Fruit fly (Drosophila melanogaster): ENCODE measurements around the gene CG32069.

CG32069 gene

DNA sequence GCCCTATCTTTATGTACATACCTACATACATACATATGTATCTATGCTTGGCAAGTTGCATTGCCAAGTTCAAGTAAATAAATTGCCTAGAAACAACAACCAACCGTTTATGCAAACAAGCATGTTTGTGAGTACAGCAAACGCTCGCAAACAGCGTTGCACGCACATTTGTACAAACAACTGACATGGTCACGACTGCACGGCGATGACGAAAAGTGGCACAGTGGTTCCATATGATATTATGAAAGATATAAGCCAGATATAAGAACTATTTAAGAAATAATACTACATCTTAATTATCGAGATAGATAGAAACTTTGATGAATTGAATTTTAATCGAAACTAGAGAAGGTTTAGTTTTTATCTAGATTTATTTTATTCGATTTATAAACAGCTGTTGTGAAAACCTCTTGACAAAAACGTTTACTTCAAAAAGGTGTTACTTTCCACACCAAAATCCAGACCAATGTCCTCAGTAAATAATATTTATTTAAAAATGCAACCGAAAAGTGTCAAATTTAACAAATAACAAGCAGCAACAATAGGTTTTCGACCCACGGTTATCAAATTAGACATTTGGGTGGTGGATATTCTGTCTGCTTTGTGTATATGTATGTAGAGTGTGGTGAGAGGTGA, 27.5 kb upstream of the CG32069 start (continued):
- peak; percentile 67 for TF ChIP-seq CG6654 (GFP tag; optimal IDR thresholded peaks at IDR 0.05)
- peak; percentile 67 for TF ChIP-seq shn (GFP tag; optimal IDR thresholded peaks at IDR 0.05)
- 0 out of 2 replicates have a peak, but pooled peaks have one; percentile 8 for TF ChIP-seq toy (GFP tag; IDR thresholded peaks at IDR 0.05)
- peak; percentile 72 for TF ChIP-seq CG8944 (GFP tag; optimal IDR thresholded peaks at IDR 0.05)
- TF ChIP-seq CG31224 (GFP tag; IDR thresholded peaks at IDR 0.05), result 0 out of 2 replicates have a peak, but pooled peaks have one; percentile 32
- TF ChIP-seq CG8089 (GFP tag; optimal IDR thresholded peaks at IDR 0.05), result peak; percentile 69
- no peak for TF ChIP-seq schlank (tag; optimal IDR thresholded peaks at IDR 0.05)
- TF ChIP-seq Dll (GFP tag; IDR thresholded peaks at IDR 0.05; ENCODE audit: partially characterized antibody), result 0 out of 4 replicates have a peak, but pooled peaks have one; percentile 25
- peak; percentile 61 for TF ChIP-seq CG15073 (GFP tag; optimal IDR thresholded peaks at IDR 0.05)
- TF ChIP-seq CG2116 (GFP tag; optimal IDR thresholded peaks at IDR 0.05), result peak; percentile 81
- peak in 1 of 3 experiments; percentile 87 for TF ChIP-seq Stat92E (GFP tag; optimal IDR thresholded peaks at IDR 0.05)
- TF ChIP-seq CG2202 (tag; optimal IDR thresholded peaks at IDR 0.05), result peak; percentile 86
- TF ChIP-seq Adf1 (GFP tag; IDR thresholded peaks at IDR 0.05), result peak; percentile 51
- peak; percentile 98 for TF ChIP-seq CG7556 (GFP tag; optimal IDR thresholded peaks at IDR 0.05)
- TF ChIP-seq HmgD (GFP tag; optimal IDR thresholded peaks at IDR 0.05), result no peak
- TF ChIP-seq CG17912 (GFP tag; optimal IDR thresholded peaks at IDR 0.05), result no peak
- TF ChIP-seq MTF-1 (GFP tag; optimal IDR thresholded peaks at IDR 0.05; ENCODE audit: borderline replicate concordance), result peak; percentile 76
- peak; percentile 45 for TF ChIP-seq CG9817 (tag; optimal IDR thresholded peaks at IDR 0.05)
- no peak for TF ChIP-seq fru (optimal IDR thresholded peaks at IDR 0.05)
- peak; percentile 84 for TF ChIP-seq CG1024 (GFP tag; IDR thresholded peaks at IDR 0.05)
- TF ChIP-seq grn (GFP tag; optimal IDR thresholded peaks at IDR 0.05), result peak; percentile 74
- TF ChIP-seq mirr (GFP tag; optimal IDR thresholded peaks at IDR 0.05), result peak; percentile 19
- peak; percentile 92 for TF ChIP-seq CG10209 (GFP tag; optimal IDR thresholded peaks at IDR 0.05)
- peak; percentile 39 for TF ChIP-seq CG31365 (tag; optimal IDR thresholded peaks at IDR 0.05)
- peak; percentile 86 for TF ChIP-seq unpg (GFP tag; optimal IDR thresholded peaks at IDR 0.05)
- TF ChIP-seq C15 (GFP tag; IDR thresholded peaks at IDR 0.05), result 0 out of 3 replicates have a peak, but pooled peaks have one; percentile 39
- peak; percentile 77 for TF ChIP-seq eyg (GFP tag; optimal IDR thresholded peaks at IDR 0.05)
- peak; percentile 78 for TF ChIP-seq repo (GFP tag; optimal IDR thresholded peaks at IDR 0.05)
- peak; percentile 86 for TF ChIP-seq CG4360 (GFP tag; IDR thresholded peaks at IDR 0.05)
- TF ChIP-seq ATbp (GFP tag; optimal IDR thresholded peaks at IDR 0.05), result peak; percentile 86
- peak; percentile 90 for TF ChIP-seq Awh (GFP tag; IDR thresholded peaks at IDR 0.05)
- peak; percentile 92 for TF ChIP-seq Six4 (GFP tag; optimal IDR thresholded peaks at IDR 0.05)
- peak; percentile 89 for TF ChIP-seq Hmr (GFP tag; optimal IDR thresholded peaks at IDR 0.05)
- TF ChIP-seq Optix (GFP tag; IDR thresholded peaks at IDR 0.05), result peak; percentile 75
- TF ChIP-seq CG6765 (GFP tag; optimal IDR thresholded peaks at IDR 0.05), result peak; percentile 68
- TF ChIP-seq CG17359 (tag; optimal IDR thresholded peaks at IDR 0.05), result peak; percentile 75
- no peak for TF ChIP-seq D (optimal IDR thresholded peaks at IDR 0.05)
- peak; percentile 87 for TF ChIP-seq D (GFP tag; optimal IDR thresholded peaks at IDR 0.05)
- TF ChIP-seq CG4707 (GFP tag; optimal IDR thresholded peaks at IDR 0.05), result peak; percentile 57
- TF ChIP-seq CG9215 (GFP tag; IDR thresholded peaks at IDR 0.05), result 0 out of 2 replicates have a peak, but pooled peaks have one; percentile 32
- TF ChIP-seq CG14710 (tag; optimal IDR thresholded peaks at IDR 0.05), result peak; percentile 91
- TF ChIP-seq gt (GFP tag; IDR thresholded peaks at IDR 0.05), result peak; percentile 21; the same call in 1 of the 2 replicates
- TF ChIP-seq Dad (GFP tag; optimal IDR thresholded peaks at IDR 0.05), result peak; percentile 63
- TF ChIP-seq CG11504 (tag; optimal IDR thresholded peaks at IDR 0.05), result peak; percentile 96
- peak; percentile 41; the same call in 1 of the 2 replicates for TF ChIP-seq CG9932 (GFP tag; IDR thresholded peaks at IDR 0.05)
- peak; percentile 45 for TF ChIP-seq fd64A (GFP tag; optimal IDR thresholded peaks at IDR 0.05)
- peak; percentile 88 for TF ChIP-seq Kr (GFP tag; optimal IDR thresholded peaks at IDR 0.05)
- TF ChIP-seq CG4730 (GFP tag; IDR thresholded peaks at IDR 0.05), result peak; percentile 49
- TF ChIP-seq eve (GFP tag; optimal IDR thresholded peaks at IDR 0.05), result peak; percentile 1 to 98
- peak; percentile 92 for TF ChIP-seq Xbp1 (GFP tag; optimal IDR thresholded peaks at IDR 0.05)
